Worm (Caenorhabditis elegans) whole organism, L2 larva: ENCODE results near the gene his-59.

Experiments used
- aly-2 ChIP-seq: fragments of 150-350 bp; optimal IDR thresholded peaks from 2 replicates; lab custom pipeline; 2014; ENCODE audit warnings: missing biosample characterization, missing genetic modification characterization
- blmp-1 ChIP-seq: sonication (generic microtip); optimal IDR thresholded peaks from 2 replicates; lab custom pipeline; 2017; ENCODE audit warnings: missing genetic modification characterization, mild to moderate bottlenecking, missing compliant biosample characterization, antibody characterized with exemption, moderate library complexity; ENCODE audit not compliant: insufficient read depth
- fos-1 ChIP-seq: fragments of 150-350 bp; optimal IDR thresholded peaks from 2 replicates; lab custom pipeline; 2014; ENCODE audit warnings: missing biosample characterization, missing genetic modification characterization
- lin-11 ChIP-seq: fragments of 150-350 bp; sonication (generic microtip); optimal IDR thresholded peaks from 2 replicates; lab custom pipeline; 2014; ENCODE audit warnings: missing biosample characterization, missing genetic modification characterization, inconsistent platforms, mixed read lengths
- lsy-2 ChIP-seq, 2 experiments: fragments of 150-350 bp in 1 of 2; sonication (generic microtip) in 1 of 2; optimal IDR thresholded peaks; 2 replicates each; lab custom pipeline; 2014 to 2017; ENCODE audit warnings: missing biosample characterization in 2 of 2, missing genetic modification characterization in 2 of 2
- nhr-11 ChIP-seq: fragments of 150-350 bp; optimal IDR thresholded peaks from 2 replicates; lab custom pipeline; 2014; ENCODE audit warnings: missing biosample characterization, missing genetic modification characterization
- nhr-25 ChIP-seq: fragments of 150-350 bp; sonication (generic microtip); optimal IDR thresholded peaks from 3 replicates; lab custom pipeline; 2014; ENCODE audit warnings: missing biosample characterization, missing genetic modification characterization
- nhr-77 ChIP-seq: fragments of 150-350 bp; optimal IDR thresholded peaks from 2 replicates; lab custom pipeline; 2014; ENCODE audit warnings: missing biosample characterization, missing genetic modification characterization

ce11 chrIV:7477697-7478096, 10.4 kb upstream of the his-59 start:
- TF ChIP-seq lin-11 (tag; lab: Kevin White, UChicago) (no peak), nhr-77 (tag; lab: Kevin White, UChicago) (no peak), nhr-11 (tag; lab: Kevin White, UChicago) (no peak), lsy-2 (tag; optimal IDR thresholded peaks at IDR 0.05; lab: Kevin White, UChicago) (no peak), aly-2 (tag; lab: Kevin White, UChicago) (no peak), nhr-25 (tag; lab: Kevin White, UChicago) (no peak), fos-1 (no peak), blmp-1 (tag; lab: Kevin White, UChicago) (no peak)
